Fruit fly (Drosophila melanogaster) whole organism, adult: ENCODE measurements around the gene Nost.

Experiments used
- CG11617 ChIP-seq: fragments of 200-800 bp; sonication (Bioruptor generic); optimal IDR thresholded peaks from 2 replicates; lab custom pipeline; 2017; ENCODE audit warnings: mild to moderate bottlenecking, missing biosample characterization, missing genetic modification reagents, missing genetic modification characterization
- CG12768 ChIP-seq: fragments of 200-800 bp; sonication (Bioruptor generic); optimal IDR thresholded peaks from 2 replicates; lab custom pipeline; 2017; ENCODE audit warnings: missing biosample characterization, missing genetic modification characterization, mild to moderate bottlenecking, moderate library complexity, missing genetic modification reagents
- CG14711 ChIP-seq: fragments of 200-800 bp; sonication (Bioruptor generic); optimal IDR thresholded peaks from 2 replicates; lab custom pipeline; 2018; ENCODE audit warnings: missing biosample characterization, mild to moderate bottlenecking, missing genetic modification characterization, moderate library complexity
- CG1620 ChIP-seq: fragments of 200-800 bp; sonication (Bioruptor generic); optimal IDR thresholded peaks from 2 replicates; lab custom pipeline; 2016; ENCODE audit warnings: missing biosample characterization, missing genetic modification characterization
- CG33017 ChIP-seq: fragments of 200-800 bp; sonication (Bioruptor generic); optimal IDR thresholded peaks from 2 replicates; lab custom pipeline; 2018; ENCODE audit warnings: missing biosample characterization, mild to moderate bottlenecking, missing genetic modification characterization, moderate library complexity
- CG5204 ChIP-seq: fragments of 200-800 bp; sonication (Bioruptor generic); optimal IDR thresholded peaks from 2 replicates; lab custom pipeline; 2016; ENCODE audit warnings: missing biosample characterization, missing genetic modification characterization
- CG7101 ChIP-seq: fragments of 200-800 bp; sonication (Bioruptor generic); optimal IDR thresholded peaks from 2 replicates; lab custom pipeline; 2018; ENCODE audit warnings: missing biosample characterization, mild to moderate bottlenecking, missing genetic modification characterization, moderate library complexity
- Clk ChIP-seq: fragments of 200-800 bp; sonication (Bioruptor generic); optimal IDR thresholded peaks from 2 replicates; lab custom pipeline; 2017; ENCODE audit warnings: missing biosample characterization, missing genetic modification characterization
- Crg-1 ChIP-seq: fragments of 200-800 bp; sonication (Bioruptor generic); optimal IDR thresholded peaks from 2 replicates; lab custom pipeline; 2016; ENCODE audit warnings: missing biosample characterization, missing genetic modification characterization
- Hr96 ChIP-seq: fragments of 200-800 bp; sonication (Bioruptor generic); optimal IDR thresholded peaks from 2 replicates; lab custom pipeline; 2016; ENCODE audit warnings: missing biosample characterization, missing genetic modification characterization
- Mnt ChIP-seq: fragments of 200-800 bp; sonication (Bioruptor generic); optimal IDR thresholded peaks from 2 replicates; lab custom pipeline; 2016; ENCODE audit warnings: missing biosample characterization, mild to moderate bottlenecking, missing genetic modification characterization
- bab1 ChIP-seq: fragments of 200-800 bp; sonication (Bioruptor generic); optimal IDR thresholded peaks from 3 replicates; lab custom pipeline; 2019; ENCODE audit warnings: missing biosample characterization, mild to moderate bottlenecking, missing genetic modification characterization, moderate library complexity
- cic ChIP-seq: fragments of 200-800 bp; sonication (Bioruptor generic); optimal IDR thresholded peaks from 2 replicates; lab custom pipeline; 2017; ENCODE audit warnings: missing biosample characterization, mild to moderate bottlenecking, missing genetic modification characterization, moderate library complexity
- cnc ChIP-seq, 2 experiments: fragments of >200 bp; optimal IDR thresholded peaks; 2 replicates each; lab custom pipeline; 2017
- kay ChIP-seq: fragments of 200-800 bp; sonication (Bioruptor generic); peaks from one replicate; lab custom pipeline; 2016; ENCODE audit warnings: missing biosample characterization, missing genetic modification characterization, borderline replicate concordance
- ovo ChIP-seq: fragments of 200-800 bp; sonication (Bioruptor generic); optimal IDR thresholded peaks from 2 replicates; lab custom pipeline; 2016; ENCODE audit warnings: missing biosample characterization, missing genetic modification characterization
- pad ChIP-seq: fragments of 200-800 bp; sonication (Bioruptor generic); optimal IDR thresholded peaks from 3 replicates; lab custom pipeline; 2017; ENCODE audit warnings: missing biosample characterization, missing genetic modification characterization, mild to moderate bottlenecking, moderate library complexity, missing genetic modification reagents
- tj ChIP-seq: fragments of 200-800 bp; sonication (Bioruptor generic); optimal IDR thresholded peaks from 3 replicates; lab custom pipeline; 2017; ENCODE audit warnings: missing biosample characterization, mild to moderate bottlenecking, missing genetic modification characterization, moderate library complexity
- toe ChIP-seq: fragments of 200-800 bp; sonication (Bioruptor generic); optimal IDR thresholded peaks from 2 replicates; lab custom pipeline; 2016; ENCODE audit warnings: missing biosample characterization, missing genetic modification characterization

Gene Nost

DNA sequence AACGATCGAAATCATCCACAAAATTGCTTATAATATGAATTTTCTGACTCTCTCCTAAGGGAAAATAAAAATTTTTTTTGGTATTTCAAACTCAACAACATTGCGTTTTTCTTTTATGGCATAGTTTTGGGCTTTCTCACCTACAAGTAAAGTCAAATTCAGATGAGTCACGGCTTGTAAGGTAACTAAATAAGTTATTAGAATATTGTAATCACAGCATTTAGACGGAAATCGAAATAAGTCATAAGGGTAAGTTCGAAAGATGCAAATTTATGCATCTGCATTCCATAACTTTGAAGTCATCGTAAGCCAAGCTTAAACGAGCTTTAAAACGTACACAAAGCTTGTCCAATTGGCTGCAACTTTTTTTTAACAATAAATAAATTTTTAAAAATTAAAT lies 589 bp upstream of the Nost start:
- no peak for TF ChIP-seq CG5204
- TF ChIP-seq cic (GFP tag; lab: Kevin White, UChicago) = no peak
- peak; percentile 78 for TF ChIP-seq kay (GFP tag; lab: Kevin White, UChicago)
- no peak for TF ChIP-seq pad

DNA sequence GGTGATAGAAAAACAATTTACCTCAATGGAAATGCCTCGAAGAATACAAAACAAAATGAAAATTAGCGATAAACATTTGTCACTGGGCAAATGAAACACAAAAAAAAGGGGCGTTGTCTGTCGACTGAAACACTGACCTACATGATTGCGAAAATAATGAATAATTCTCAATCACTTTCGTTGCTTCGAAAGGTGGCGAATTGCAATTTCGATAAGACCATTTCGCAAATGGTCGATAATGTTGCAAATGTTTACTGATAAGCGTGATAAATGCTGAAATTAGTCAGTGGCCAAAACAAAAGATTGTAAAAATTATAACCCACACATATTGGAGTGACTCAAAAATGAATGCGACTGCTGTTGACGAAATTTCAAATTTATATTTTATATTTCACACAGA lies 6.1 kb downstream of the Nost start:
- TF ChIP-seq Hr96 (GFP tag; lab: Kevin White, UChicago) = no peak
- TF ChIP-seq Mnt (GFP tag; lab: Kevin White, UChicago) = no peak
- TF ChIP-seq CG14711 (tag; lab: Kevin White, UChicago) = no peak

DNA sequence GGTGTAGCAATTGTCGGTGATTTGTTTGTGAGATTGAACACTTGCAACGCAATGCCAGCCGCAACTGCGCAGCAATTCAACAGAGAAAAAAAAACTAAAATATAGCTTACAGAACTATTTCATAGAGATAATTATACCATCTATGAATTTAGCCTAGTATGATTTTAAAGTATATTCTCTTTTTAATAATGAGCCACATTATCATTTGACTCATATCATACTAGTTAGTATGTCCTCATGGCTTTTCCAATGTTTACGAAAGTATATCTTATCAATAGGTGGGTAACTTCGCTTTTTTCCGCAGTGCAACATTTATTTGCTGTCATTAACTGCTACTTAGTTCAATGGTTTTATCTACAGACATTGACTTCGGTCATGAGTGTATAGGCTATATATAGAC lies 8.8 kb downstream of the Nost start:
- TF ChIP-seq ovo = no peak
- TF ChIP-seq Clk (GFP tag; lab: Kevin White, UChicago) = no peak
- no peak for TF ChIP-seq CG14711 (tag; lab: Kevin White, UChicago)
- TF ChIP-seq CG11617 (GFP tag; lab: Kevin White, UChicago) = no peak
- TF ChIP-seq CG12768 (GFP tag; lab: Kevin White, UChicago) = no peak
- no peak for TF ChIP-seq cic (GFP tag; lab: Kevin White, UChicago)
- no peak for TF ChIP-seq cnc (optimal IDR thresholded peaks at IDR 0.05; lab: Kevin White, UChicago)
- no peak for TF ChIP-seq bab1 (GFP tag; lab: Kevin White, UChicago)
- no peak for TF ChIP-seq CG1620 (GFP tag; lab: Kevin White, UChicago)
- no peak for TF ChIP-seq toe (GFP tag; lab: Kevin White, UChicago)
- TF ChIP-seq CG5204 = no peak
- no peak for TF ChIP-seq Mnt (GFP tag; lab: Kevin White, UChicago)

DNA sequence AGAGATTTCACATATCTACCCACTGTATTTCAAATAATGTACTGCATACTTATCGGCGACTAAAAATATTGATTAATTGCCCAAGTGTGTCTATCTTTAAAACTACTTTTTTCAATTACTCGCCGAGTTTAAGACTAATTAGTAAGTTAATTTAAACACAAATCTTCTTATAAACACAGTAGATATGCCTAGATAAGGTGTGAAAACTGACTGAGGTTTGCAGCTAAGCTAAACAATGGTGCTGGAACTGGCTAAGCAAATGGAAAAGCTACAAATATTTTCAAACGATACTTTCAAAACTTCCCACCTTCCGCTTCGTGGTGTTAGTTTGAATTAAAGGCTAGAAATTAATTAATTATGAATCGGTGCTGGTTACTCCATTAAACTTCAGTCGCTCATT lies 10.8 kb downstream of the Nost start:
- TF ChIP-seq bab1 (GFP tag; lab: Kevin White, UChicago) = peak; percentile 23
- no peak for TF ChIP-seq ovo

DNA sequence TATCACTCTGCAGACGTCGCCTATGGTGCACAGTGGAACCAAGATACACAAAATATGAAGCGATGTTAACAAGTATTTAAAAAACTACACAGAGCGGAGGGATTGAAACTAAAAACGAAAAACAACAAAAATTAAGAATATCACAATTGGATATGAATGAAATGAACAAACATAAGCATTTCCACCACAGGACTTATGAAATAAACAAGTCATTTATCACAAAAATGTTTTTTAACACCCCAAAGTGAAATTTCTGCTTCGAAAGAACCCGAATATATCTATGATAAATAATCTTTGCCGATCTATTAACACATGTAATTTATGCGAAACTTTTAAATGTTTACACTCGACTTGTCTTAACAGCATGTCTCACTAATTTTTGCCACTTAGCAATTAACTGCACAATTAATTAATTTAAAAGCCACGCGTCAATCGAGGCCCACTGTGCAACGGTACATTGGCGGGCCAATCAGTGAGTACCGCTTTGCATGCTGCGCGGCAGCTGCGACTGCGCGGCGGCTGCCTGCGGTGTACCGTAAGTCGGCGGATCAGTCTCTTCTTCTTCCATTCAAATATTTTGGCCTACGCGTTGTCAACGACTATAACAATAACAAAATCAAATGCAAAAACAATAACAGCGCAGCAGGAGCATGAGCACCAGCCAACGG lies 11.9 kb downstream of the Nost start:
- TF ChIP-seq CG1620 (GFP tag; lab: Kevin White, UChicago) (no peak), kay (GFP tag; lab: Kevin White, UChicago) (no peak), Crg-1 (no peak), CG5204 (peak; percentile 15), tj (GFP tag; lab: Kevin White, UChicago) (no peak), pad (peak; percentile 80), Mnt (GFP tag; lab: Kevin White, UChicago) (no peak), ovo (peak; percentile 69)

DNA sequence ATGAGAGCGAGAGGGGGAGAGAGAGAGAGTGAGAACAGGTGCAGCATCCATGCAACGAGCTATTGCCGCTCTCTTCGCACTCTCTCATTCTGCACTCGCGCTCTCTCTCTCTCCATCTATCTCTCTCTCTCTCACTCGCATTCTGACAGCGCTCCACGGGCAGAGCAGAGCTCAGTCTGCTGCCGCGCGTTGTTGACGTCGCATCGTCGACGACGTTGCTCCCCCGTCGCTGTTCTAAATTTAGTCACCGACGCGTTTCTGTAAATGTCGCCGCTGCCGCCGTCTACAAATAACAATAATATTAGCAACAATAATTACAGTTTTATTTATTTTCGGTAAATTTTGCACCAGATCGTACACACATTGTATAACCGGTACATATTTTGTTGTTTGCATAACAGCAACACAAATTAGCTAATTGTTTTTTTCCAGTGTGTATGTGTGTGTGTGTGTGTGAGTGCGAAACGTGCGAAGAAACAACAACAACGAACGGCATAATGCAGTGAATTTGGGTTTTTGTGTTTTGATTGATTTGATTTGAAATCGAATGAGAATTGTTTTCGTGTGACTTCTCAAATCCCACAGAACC lies 12.5 kb downstream of the Nost start:
- TF ChIP-seq kay (GFP tag; lab: Kevin White, UChicago) (no peak), CG14711 (tag; lab: Kevin White, UChicago) (no peak), Clk (GFP tag; lab: Kevin White, UChicago) (no peak), Hr96 (GFP tag; lab: Kevin White, UChicago) (peak; percentile 48), CG12768 (GFP tag; lab: Kevin White, UChicago) (peak; percentile 25), CG1620 (GFP tag; lab: Kevin White, UChicago) (no peak), ovo (no peak), bab1 (GFP tag; lab: Kevin White, UChicago) (peak; percentile 32), toe (GFP tag; lab: Kevin White, UChicago) (no peak), CG5204 (no peak), Mnt (GFP tag; lab: Kevin White, UChicago) (peak; percentile 35), CG11617 (GFP tag; lab: Kevin White, UChicago) (no peak), CG7101 (tag; lab: Kevin White, UChicago) (peak; percentile 4), cic (GFP tag; lab: Kevin White, UChicago) (no peak), pad (peak; percentile 56), tj (GFP tag; lab: Kevin White, UChicago) (no peak), CG33017 (no peak), cnc (optimal IDR thresholded peaks at IDR 0.05; lab: Kevin White, UChicago) (no peak), Crg-1 (no peak)

DNA sequence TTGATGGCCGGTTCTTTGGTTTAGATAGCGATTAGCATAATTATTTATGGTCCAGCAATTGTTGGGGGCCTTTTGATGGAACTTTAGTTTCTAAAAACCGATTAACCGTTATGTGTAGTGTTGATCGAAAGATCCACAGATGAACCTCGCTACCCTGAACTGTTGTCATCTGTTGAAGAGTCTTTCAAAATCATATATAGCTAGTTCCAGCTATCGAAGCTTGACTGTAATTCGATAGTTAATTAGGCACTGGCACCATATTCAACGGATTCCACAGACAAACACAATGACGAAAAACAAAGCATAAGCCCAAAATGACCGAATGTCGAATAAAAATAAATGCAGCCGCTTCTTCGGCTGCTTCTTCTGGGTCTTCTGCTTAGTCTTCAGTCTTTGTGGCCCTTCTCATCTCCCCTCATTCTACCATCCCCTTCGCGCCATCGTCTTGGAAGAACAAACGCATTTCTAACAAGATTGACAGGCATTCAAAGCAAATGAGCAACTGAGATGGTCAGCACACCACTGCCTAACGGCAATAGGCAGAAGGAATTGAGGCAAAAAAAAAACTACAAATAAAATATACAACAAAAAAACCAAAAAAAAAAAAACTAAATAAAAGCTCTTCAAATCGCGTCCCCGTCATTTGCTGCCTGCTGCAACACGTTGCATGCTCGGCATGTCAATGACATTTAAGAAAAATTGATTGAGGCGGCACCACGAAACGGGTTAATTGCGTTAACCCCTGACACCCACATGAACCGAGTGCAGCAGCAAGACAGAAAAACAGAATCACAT lies 13.9 kb downstream of the Nost start:
- TF ChIP-seq CG14711 (tag; lab: Kevin White, UChicago) (no peak), pad (no peak), CG33017 (no peak), ovo (no peak), Clk (GFP tag; lab: Kevin White, UChicago) (no peak)
